Worm (Caenorhabditis elegans) whole organism, dauer: ENCODE results near the gene aex-2.

ENCODE experiments used
- unc-62 ChIP-seq: sonication (generic microtip); optimal IDR thresholded peaks from 2 replicates; lab custom pipeline; 2017; ENCODE audit warnings: missing biosample characterization, missing genetic modification reagents, missing genetic modification characterization

aex-2 gene

ce11 chrX:9653016-9653415, at the start of gene aex-2:
aex-2 (minus strand) TSS chrX:9653116.
- no peak for TF ChIP-seq unc-62 (GFP tag; lab: Kevin White, UChicago)

- no peak for TF ChIP-seq unc-62 (GFP tag; lab: Kevin White, UChicago)
Measured at ce11 chrX:9698359-9698758, 45.4 kb upstream of the aex-2 start, which contains the start of gene dyf-7. dyf-7 (plus strand) TSS chrX:9698659.

- TF ChIP-seq unc-62 (GFP tag; lab: Kevin White, UChicago) = no peak
Measured at ce11 chrX:9697655-9698054, 44.7 kb upstream of the aex-2 start.

- TF ChIP-seq unc-62 (GFP tag; lab: Kevin White, UChicago) = no peak
Measured at ce11 chrX:9690445-9690844, 37.5 kb upstream of the aex-2 start, which contains the start of gene npr-18. npr-18 (plus strand) TSS chrX:9690745.

DNA sequence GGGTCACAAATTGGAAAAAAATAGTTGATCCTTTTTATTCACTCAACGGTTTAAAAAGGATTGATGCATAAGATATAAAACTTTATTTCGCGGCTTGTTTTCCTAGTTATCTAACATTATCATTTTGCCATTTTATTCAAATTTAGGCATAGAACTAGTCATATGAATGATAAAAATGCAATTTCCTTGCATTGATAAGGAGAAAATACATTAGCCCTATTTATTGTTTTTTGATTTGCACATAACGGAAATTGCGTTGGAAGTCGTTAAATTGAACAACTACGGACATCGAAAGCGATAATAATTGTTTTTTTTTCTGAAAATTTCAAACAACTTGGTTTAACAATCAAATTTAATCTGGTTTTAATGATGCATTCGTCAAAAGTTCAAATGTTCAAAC, 34.3 kb upstream of the aex-2 start:
- TF ChIP-seq unc-62 (GFP tag; lab: Kevin White, UChicago) = no peak

DNA sequence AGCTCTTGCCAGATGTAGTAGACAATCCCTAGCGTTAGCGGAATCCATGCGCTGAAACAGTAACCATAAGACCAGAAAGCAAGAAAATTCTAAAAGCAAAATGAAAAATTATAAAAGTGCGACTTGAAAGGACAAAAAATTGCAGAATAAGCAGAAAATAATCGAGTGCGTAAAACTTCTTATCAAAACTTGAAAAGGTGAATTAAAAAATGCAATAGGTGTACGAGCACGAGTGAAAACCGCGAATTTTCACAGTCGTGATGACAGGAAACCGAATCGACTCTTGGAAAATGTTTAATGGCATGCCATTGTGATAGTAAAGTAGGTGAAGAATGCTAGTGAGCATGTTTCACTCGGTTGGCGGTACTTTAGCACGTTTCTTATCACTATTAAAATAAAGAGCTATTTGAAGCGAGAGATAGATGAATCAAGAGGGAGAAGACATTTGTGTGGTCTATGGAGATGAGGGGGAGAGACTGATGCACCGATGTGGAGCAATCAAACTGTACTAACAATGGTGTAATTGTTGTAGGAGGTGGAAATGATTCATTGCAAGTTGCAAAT, 27.3 kb upstream of the aex-2 start, which contains the start of gene ifp-1:
Gene ifp-1 (minus strand): TSS at position 51 of the 564 bp plus-strand sequence.
- no peak for TF ChIP-seq unc-62 (GFP tag; lab: Kevin White, UChicago)

ce11 chrX:9679427-9679826, 26.5 kb upstream of the aex-2 start:
- TF ChIP-seq unc-62 (GFP tag; lab: Kevin White, UChicago) = no peak

DNA sequence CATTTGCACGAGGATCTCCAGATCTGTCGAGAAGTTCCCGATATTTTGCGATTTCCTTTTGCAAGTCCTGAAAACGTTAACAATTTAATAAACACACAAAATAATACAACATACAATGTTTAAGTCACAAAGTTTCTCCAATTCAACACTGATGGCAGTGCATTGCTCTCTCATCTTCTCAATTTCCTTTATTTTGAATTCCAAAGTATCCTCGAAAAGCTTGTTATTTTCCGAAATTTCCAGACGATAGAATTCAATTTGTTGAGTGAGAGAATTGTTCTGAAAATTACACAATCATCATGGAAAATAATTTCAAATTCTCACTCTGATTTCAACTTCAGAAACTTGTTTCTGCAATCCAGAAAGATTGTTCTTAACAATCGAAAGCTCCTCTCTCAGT, 25.0 kb upstream of the aex-2 start:
- no peak for TF ChIP-seq unc-62 (GFP tag; lab: Kevin White, UChicago)

ce11 chrX:9676788-9677454, 24.0 kb upstream of the aex-2 start:
- no peak for TF ChIP-seq unc-62 (GFP tag; lab: Kevin White, UChicago)

DNA sequence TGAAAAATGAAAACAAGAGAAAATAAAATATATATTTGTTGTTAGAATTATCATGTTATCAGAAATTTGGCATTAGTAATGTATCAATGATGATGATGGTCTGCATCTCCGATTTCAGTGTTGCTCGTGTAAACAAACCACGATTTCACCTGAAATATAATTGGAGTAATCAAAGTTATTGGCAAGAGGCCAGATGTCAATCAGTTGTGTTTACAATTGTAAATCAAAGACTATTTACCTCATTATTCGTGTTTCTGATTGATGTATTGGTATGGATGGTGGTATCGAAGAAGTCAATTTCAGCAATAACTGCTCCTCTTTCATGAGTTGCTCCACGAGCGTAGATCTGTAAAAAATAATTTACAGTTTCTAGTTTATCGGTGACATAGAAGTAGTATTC, 23.1 kb upstream of the aex-2 start:
- TF ChIP-seq unc-62 (GFP tag; lab: Kevin White, UChicago) = no peak

DNA sequence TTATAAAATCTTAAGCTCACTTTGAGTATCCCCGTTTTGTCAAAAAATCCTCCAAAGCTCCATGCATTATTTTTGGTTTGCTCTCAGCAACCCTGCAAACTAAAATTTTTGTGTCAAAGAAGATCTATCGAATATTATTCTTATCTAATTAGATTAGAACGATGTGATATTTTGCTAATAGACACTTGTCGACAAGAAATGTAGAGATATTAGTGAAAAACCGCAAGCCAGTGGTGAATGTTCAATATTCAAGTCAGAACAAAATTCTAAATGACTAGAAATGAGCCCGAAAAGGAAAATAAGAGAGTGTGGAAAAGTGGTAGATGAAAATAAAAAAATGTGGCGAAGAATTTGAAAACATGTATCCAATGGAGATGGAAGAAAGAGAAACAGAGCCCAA, 21.9 kb upstream of the aex-2 start, which contains the start of gene C43C3.4:
Gene C43C3.4 (minus strand): TSS at position 101 of the 400 bp plus-strand sequence.
- no peak for TF ChIP-seq unc-62 (GFP tag; lab: Kevin White, UChicago)

ce11 chrX:9673228-9673627, 20.3 kb upstream of the aex-2 start:
- no peak for TF ChIP-seq unc-62 (GFP tag; lab: Kevin White, UChicago)

DNA sequence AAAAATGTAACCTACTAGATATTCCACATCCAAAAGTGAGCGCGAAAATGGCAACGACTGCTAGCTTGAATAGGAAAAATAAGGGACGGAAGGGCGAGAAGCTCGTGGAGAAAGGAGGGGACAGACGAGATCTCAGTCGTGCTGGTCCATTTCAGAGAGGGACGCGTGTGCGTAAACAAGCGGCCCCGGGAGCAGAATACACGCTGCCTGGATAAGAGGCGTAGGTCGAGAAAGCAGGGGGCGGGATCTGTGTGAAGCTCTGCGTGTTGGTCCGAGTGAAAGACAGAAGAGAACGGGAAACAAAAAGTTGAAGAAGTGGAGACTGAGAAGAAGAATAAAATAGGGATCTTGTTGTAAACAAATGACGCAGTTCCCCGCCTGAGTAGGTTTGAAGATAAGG, 15.6 kb upstream of the aex-2 start, which contains the start of gene T14B1.1:
Gene T14B1.1 (minus strand): TSS at position 170 of the 400 bp plus-strand sequence.
- TF ChIP-seq unc-62 (GFP tag; lab: Kevin White, UChicago) = no peak

ce11 chrX:9667391-9667790, 14.5 kb upstream of the aex-2 start:
- no peak for TF ChIP-seq unc-62 (GFP tag; lab: Kevin White, UChicago)

DNA sequence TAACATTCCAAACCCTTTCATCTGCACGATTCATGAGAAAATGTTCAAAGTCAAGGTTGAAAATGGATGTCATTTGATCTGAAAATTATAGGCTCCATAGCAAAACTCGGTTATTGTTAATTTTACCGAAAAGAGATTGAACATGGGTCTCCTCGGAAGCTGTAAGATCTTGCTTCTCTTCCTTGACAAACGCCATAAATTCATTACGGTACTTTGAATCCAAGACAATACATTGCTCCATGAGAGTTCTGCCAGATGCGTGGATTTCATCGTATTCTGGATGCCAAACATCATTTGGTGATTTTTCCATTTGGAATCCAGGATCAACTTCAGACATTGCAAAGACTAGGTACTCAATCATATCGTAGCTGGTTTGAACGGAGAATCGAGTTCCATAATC, 13.0 kb upstream of the aex-2 start:
- no peak for TF ChIP-seq unc-62 (GFP tag; lab: Kevin White, UChicago)

ce11 chrX:9656772-9657171, 3.9 kb upstream of the aex-2 start:
- TF ChIP-seq unc-62 (GFP tag; lab: Kevin White, UChicago) = no peak

DNA sequence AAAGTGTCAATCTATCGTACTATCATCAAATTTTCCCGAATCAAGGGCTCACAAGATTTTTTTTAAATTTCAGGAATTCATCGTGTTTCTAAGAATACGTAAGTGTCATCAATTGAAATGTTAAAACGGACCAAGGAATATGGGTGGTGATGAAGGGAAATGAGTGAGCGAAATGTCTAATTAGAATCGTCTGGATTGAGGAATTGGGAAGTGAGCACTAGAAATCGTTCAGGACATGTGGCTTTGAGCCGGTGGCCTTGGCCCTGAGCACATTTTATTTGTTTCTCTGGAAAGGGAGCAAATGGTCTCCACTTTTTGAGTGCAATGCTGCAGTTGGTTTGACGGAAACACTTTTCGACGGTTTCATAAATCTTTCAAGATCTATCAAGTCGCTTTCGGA, 1.3 kb upstream of the aex-2 start:
- no peak for TF ChIP-seq unc-62 (GFP tag; lab: Kevin White, UChicago)
